Worm (Caenorhabditis elegans) whole organism, midembryonic: Measurements from ENCODE around the gene psr-1.

ENCODE experiments used
- T22C8.4 ChIP-seq: fragments of 200-800 bp; sonication (Bioruptor generic); IDR thresholded peaks from 2 replicates; pipeline ENCODE4 v1.3.6; 2022; ENCODE audit warnings: missing genetic modification characterization, missing compliant biosample characterization
- flt-1 ChIP-seq: fragments of 200-800 bp; sonication (Bioruptor generic); IDR thresholded peaks from 2 replicates; pipeline ENCODE4 v1.3.6; 2022; ENCODE audit warnings: missing genetic modification characterization, missing compliant biosample characterization
- klf-2 ChIP-seq: fragments of 200-800 bp; sonication (Bioruptor generic); conservative IDR thresholded peaks from 2 replicates; pipeline ENCODE4 v1.3.6; 2022; ENCODE audit warnings: missing genetic modification reagents, missing genetic modification characterization, missing compliant biosample characterization
- med-1 ChIP-seq: sonication (generic microtip); optimal IDR thresholded peaks from 2 replicates; lab custom pipeline; 2017; ENCODE audit warnings: missing genetic modification characterization, mild to moderate bottlenecking, missing compliant biosample characterization, antibody characterized with exemption, missing genetic modification reagents; ENCODE audit not compliant: insufficient read depth
- ztf-23 ChIP-seq: fragments of 200-800 bp; sonication (Bioruptor generic); IDR thresholded peaks from 2 replicates; pipeline ENCODE4 v1.3.6; 2022; ENCODE audit warnings: missing genetic modification reagents, missing genetic modification characterization, missing compliant biosample characterization

- TF ChIP-seq med-1 (GFP tag; lab: Kevin White, UChicago) (no peak), flt-1 (GFP tag; lab: Robert Waterston, UW) (peak; percentile 58; the same call in 1 of the 2 replicates), ztf-23 (GFP tag; lab: Robert Waterston, UW) (0 out of 2 replicates have a peak, but pooled peaks have one; percentile 45), klf-2 (GFP tag; lab: Robert Waterston, UW) (no peak), T22C8.4 (GFP tag; lab: Robert Waterston, UW) (peak; percentile 99)
Observed at ce11 chrIV:4650624-4651094, 2.4 kb upstream of the psr-1 start, which contains the start of gene ubc-9.
